Worm (Caenorhabditis elegans): ENCODE results near the gene C56C10.6.

- TF ChIP-seq lin-14 (GFP tag; optimal IDR thresholded peaks at IDR 0.05) (no peak), ceh-8 (GFP tag; optimal IDR thresholded peaks at IDR 0.05) (no peak), ceh-63 (GFP tag; optimal IDR thresholded peaks at IDR 0.05) (no peak), isw-1 (GFP tag; IDR thresholded peaks at IDR 0.05) (no peak), unc-62 (GFP tag; optimal IDR thresholded peaks at IDR 0.05) (no peak), rnt-1 (tag; optimal IDR thresholded peaks at IDR 0.05) (no peak), lin-15B (tag; optimal IDR thresholded peaks at IDR 0.05) (no peak), unc-98 (GFP tag; IDR thresholded peaks at IDR 0.05) (no peak), nhr-47 (tag; optimal IDR thresholded peaks at IDR 0.05) (no peak), aly-2 (tag; optimal IDR thresholded peaks at IDR 0.05) (no peak), swsn-7 (tag; optimal IDR thresholded peaks at IDR 0.05) (no peak), fos-1 (tag; optimal IDR thresholded peaks at IDR 0.05) (peak; percentile 40), ztf-4 (tag; optimal IDR thresholded peaks at IDR 0.05) (no peak)
These were observed 8.3 kb upstream of the C56C10.6 start, which contains the start of gene vps-32.1 for ce11 chrII:6589408-6589807.
